Worm (Caenorhabditis elegans): ENCODE data around the gene saeg-2.

- TF ChIP-seq nhr-77 (tag; optimal IDR thresholded peaks at IDR 0.05) (no peak), aly-2 (tag; optimal IDR thresholded peaks at IDR 0.05) (no peak), unc-62 (GFP tag; optimal IDR thresholded peaks at IDR 0.05) (no peak), tbx-2 (tag; optimal IDR thresholded peaks at IDR 0.05) (no peak)
Measured at ce11 chrIII:9237626-9238025, 2.5 kb upstream of the saeg-2 start.
